Worm (Caenorhabditis elegans): ENCODE measurements around the gene nhr-179.

The nhr-179 gene

DNA sequence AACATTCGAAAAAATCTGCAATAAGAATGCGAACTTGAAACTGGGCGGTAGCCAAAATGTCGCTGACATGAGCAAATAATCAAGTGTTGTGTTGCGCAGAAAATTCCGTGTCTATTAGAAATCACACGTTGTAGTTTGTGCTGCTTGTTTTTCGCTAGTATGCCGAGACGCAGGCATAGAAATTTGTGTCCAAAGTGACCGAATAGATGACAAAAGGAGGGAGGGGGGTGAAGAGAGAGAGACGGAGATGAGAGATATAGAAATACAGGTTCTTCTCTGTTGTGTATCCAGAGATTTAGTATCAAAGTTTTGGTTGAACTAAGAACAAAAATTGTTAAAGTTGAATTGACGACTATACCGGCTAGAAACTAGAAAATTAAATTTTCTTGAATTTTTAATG lies 8.6 kb upstream of the nhr-179 start (continued):
- TF ChIP-seq tag-97 (GFP tag; IDR thresholded peaks at IDR 0.05) (no peak), dmd-6 (GFP tag; IDR thresholded peaks at IDR 0.05) (peak; percentile 39), spr-1 (tag; optimal IDR thresholded peaks at IDR 0.05) (no peak), nhr-11 (tag; optimal IDR thresholded peaks at IDR 0.05) (no peak), gei-8 (GFP tag; optimal IDR thresholded peaks at IDR 0.05) (no peak), egl-43 (GFP tag; IDR thresholded peaks at IDR 0.05) (no peak), Y48G9A.11 (GFP tag; IDR thresholded peaks at IDR 0.05) (no peak), spr-3 (GFP tag; optimal IDR thresholded peaks at IDR 0.05) (no peak), nhr-42 (GFP tag; IDR thresholded peaks at IDR 0.05) (peak; percentile 71; the same call in 1 of the 2 replicates), nhr-237 (tag; optimal IDR thresholded peaks at IDR 0.05) (no peak), vab-7 (GFP tag; IDR thresholded peaks at IDR 0.05) (no peak), cey-2 (tag; optimal IDR thresholded peaks at IDR 0.05; ENCODE audit: borderline replicate concordance, insufficient read depth) (no peak), nhr-6 (tag; optimal IDR thresholded peaks at IDR 0.05) (no peak), hlh-30 (tag; optimal IDR thresholded peaks at IDR 0.05; ENCODE audit: insufficient read depth) (peak; percentile 55), lin-38 (GFP tag; IDR thresholded peaks at IDR 0.05) (no peak), nhr-28 (tag; optimal IDR thresholded peaks at IDR 0.05) (peak; percentile 100), dmd-9 (GFP tag; IDR thresholded peaks at IDR 0.05) (no peak), mdl-1 (tag; optimal IDR thresholded peaks at IDR 0.05) (peak in 1 of 2 experiments; percentile 37), madf-5 (GFP tag; IDR thresholded peaks at IDR 0.05) (no peak), jun-1 (tag; optimal IDR thresholded peaks at IDR 0.05) (no peak), hif-1 (tag; optimal IDR thresholded peaks at IDR 0.05) (no peak), nhr-25 (tag; optimal IDR thresholded peaks at IDR 0.05; ENCODE audit: borderline replicate concordance, insufficient read depth) (peak; percentile 32), mxl-3 (GFP tag; optimal IDR thresholded peaks at IDR 0.05) (peak; percentile 23), R02D3.7 (tag; optimal IDR thresholded peaks at IDR 0.05) (no peak), ZK546.5 (tag; optimal IDR thresholded peaks at IDR 0.05) (no peak), duxl-1 (tag; optimal IDR thresholded peaks at IDR 0.05; ENCODE audit: poor library complexity) (no peak), madf-9 (GFP tag; conservative IDR thresholded peaks at IDR 0.05) (no peak), hlh-11 (tag; optimal IDR thresholded peaks at IDR 0.05) (peak; percentile 40)

DNA sequence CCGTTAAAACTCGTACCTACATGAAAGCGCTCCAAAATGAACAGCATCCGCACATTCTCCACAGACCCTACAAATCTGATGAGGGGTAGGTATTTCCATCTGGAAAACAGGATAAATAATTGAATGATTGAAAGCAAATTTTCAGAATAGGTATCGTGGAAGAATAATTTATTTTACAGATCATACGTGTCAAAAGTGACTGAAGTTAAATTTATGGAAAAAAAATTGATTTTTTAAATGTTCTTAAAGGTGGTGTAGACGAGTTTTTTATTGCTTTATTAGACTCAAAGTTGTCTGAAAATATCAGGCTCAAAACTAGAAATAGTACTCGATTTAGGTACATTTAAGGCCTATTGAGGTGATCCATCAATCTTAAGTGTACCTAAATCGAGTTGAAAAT lies 8.1 kb upstream of the nhr-179 start, which contains the start of gene nhr-237:
Gene nhr-237, minus strand, starts transcription at position 101 of the 400 bp plus-strand sequence.
- no peak for TF ChIP-seq duxl-1 (tag; optimal IDR thresholded peaks at IDR 0.05; ENCODE audit: poor library complexity)
- no peak for TF ChIP-seq zfp-2 (tag; optimal IDR thresholded peaks at IDR 0.05)
- TF ChIP-seq lin-39 (tag; optimal IDR thresholded peaks at IDR 0.05): no peak
- TF ChIP-seq ZK546.5 (tag; optimal IDR thresholded peaks at IDR 0.05): no peak
- TF ChIP-seq hif-1 (tag; optimal IDR thresholded peaks at IDR 0.05): no peak
- no peak for TF ChIP-seq tra-1 (GFP tag; IDR thresholded peaks at IDR 0.05)
- no peak for TF ChIP-seq cey-2 (tag; optimal IDR thresholded peaks at IDR 0.05; ENCODE audit: borderline replicate concordance, insufficient read depth)
- no peak for TF ChIP-seq spr-1 (tag; optimal IDR thresholded peaks at IDR 0.05)
- no peak for TF ChIP-seq hlh-30 (tag; optimal IDR thresholded peaks at IDR 0.05; ENCODE audit: insufficient read depth)
- TF ChIP-seq ZK337.2 (GFP tag; IDR thresholded peaks at IDR 0.05): no peak
- no peak for TF ChIP-seq F26F4.8 (GFP tag; conservative IDR thresholded peaks at IDR 0.05)
- no peak for TF ChIP-seq dve-1 (tag; optimal IDR thresholded peaks at IDR 0.05; ENCODE audit: insufficient read depth)
- TF ChIP-seq Y75B8A.6 (GFP tag; IDR thresholded peaks at IDR 0.05): no peak
- TF ChIP-seq saeg-2 (GFP tag; IDR thresholded peaks at IDR 0.05): no peak
- TF ChIP-seq ceh-32 (tag; optimal IDR thresholded peaks at IDR 0.05; ENCODE audit: poor library complexity): no peak
- no peak for TF ChIP-seq lim-7 (GFP tag; IDR thresholded peaks at IDR 0.05)

Data from whole organism, L4 larva.